Fruit fly (Drosophila melanogaster) Kc167 (cell line): ENCODE results near the gene fon.

ENCODE experiments used
- Myc ChIP-seq: fragments of >200 bp; optimal IDR thresholded peaks from 2 replicates; lab custom pipeline; 2017; ENCODE audit warnings: missing external identifiers
- Sin3A ChIP-seq: fragments of >200 bp; optimal IDR thresholded peaks from 2 replicates; lab custom pipeline; 2018; ENCODE audit warnings: missing external identifiers
- h ChIP-seq: fragments of >200 bp; optimal IDR thresholded peaks from 3 replicates; lab custom pipeline; 2018; ENCODE audit warnings: missing external identifiers
- insv ChIP-seq: fragments of >200 bp; optimal IDR thresholded peaks from 3 replicates; lab custom pipeline; 2018; ENCODE audit warnings: missing external identifiers
- psq ChIP-seq: fragments of >200 bp; optimal IDR thresholded peaks from 2 replicates; lab custom pipeline; 2017; ENCODE audit warnings: missing external identifiers
- ttk ChIP-seq: sonication (Bioruptor generic); optimal IDR thresholded peaks from 2 replicates; lab custom pipeline; 2017; ENCODE audit warnings: missing external identifiers

The fon gene

DNA sequence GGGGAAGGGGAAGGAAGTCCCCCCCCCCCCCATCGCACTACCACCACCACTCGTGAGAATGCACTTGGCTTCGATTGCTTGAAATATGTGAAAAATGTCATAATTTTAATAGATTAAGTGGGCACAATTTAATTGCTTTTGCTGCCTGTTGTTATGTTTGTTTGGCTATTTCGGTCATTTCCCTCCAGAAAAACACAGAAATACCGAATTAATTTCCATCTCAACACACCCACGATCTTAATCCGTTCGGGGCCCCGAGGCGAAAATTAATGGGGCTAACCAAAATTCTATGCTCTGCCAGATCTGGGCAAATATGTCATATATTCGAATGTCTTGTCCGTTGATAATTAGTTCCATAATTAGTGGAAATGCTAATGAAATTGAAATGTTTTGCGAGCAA is 36.6 kb upstream of the fon start:
- TF ChIP-seq ttk (lab: Kevin White, UChicago) (no peak), Sin3A (lab: Kevin White, UChicago) (no peak), Myc (lab: Kevin White, UChicago) (no peak), psq (lab: Kevin White, UChicago) (no peak), insv (lab: Kevin White, UChicago) (no peak), h (lab: Kevin White, UChicago) (no peak)

DNA sequence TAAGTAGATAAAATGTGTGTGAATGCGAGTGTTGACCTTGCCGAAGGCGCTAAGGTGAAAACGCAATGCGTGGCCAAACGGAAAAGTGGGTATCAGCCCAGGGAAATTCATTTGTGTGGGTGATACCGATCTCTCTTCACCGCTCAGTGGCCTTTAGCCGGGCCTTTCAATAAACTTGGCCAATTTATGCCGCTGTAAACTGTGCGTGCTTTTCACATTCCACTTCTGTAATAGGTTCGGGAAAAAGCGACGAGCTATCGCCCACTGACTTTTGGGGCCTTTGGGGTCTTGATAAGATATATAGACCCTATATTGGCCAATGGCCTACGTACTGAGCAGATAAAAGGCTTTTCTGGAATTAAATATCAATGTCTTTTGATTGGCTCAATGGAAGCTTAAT is 35.6 kb upstream of the fon start:
- no peak for TF ChIP-seq Sin3A (lab: Kevin White, UChicago)
- TF ChIP-seq Myc (lab: Kevin White, UChicago) = no peak
- TF ChIP-seq insv (lab: Kevin White, UChicago) = no peak
- TF ChIP-seq psq (lab: Kevin White, UChicago) = no peak
- no peak for TF ChIP-seq h (lab: Kevin White, UChicago)
- no peak for TF ChIP-seq ttk (lab: Kevin White, UChicago)

DNA sequence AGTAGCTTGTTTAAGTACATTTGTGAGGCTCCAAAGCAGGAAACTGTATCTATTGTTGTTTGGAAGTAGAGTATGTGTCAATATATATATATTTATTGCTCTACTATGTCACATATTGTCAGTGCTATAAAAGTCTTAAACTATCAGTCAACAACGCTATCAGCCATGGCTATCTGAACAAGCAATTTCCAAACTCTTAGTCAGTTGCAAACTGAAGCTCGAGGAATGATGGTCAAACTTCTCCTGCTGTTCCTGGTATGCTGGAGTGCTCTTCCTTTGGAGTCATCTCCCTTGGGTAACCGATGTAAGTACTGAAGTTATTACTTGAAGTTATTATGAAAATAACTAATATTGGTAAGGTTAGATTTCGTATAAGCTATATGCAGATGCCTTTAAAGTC is 32.9 kb upstream of the fon start, which contains the start of gene lectin-37Db:
lectin-37Db (plus strand) TSS at position 204 of the 400 bp plus-strand sequence.
- TF ChIP-seq insv (lab: Kevin White, UChicago) = no peak
- TF ChIP-seq Myc (lab: Kevin White, UChicago) = no peak
- no peak for TF ChIP-seq ttk (lab: Kevin White, UChicago)
- TF ChIP-seq h (lab: Kevin White, UChicago) = no peak
- TF ChIP-seq Sin3A (lab: Kevin White, UChicago) = no peak
- no peak for TF ChIP-seq psq (lab: Kevin White, UChicago)

DNA sequence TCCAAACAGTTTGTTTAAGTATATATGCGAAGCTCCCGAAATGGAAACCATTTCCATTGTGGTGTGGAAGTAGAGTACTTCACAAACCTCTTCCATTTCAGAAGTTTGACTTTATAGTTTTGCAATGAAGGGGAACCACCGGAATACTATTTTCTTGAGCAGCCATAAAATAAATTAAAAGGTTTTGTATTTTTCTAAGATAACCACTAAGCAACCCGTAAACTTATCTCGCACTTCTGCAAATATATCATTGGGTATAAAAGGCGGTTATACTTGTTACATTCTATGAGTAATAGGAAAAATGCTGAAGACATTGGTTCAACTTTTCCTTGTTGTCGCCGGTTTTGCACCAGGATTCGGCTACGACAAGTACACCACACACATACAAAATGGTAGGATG is 32.0 kb upstream of the fon start, which contains the start of gene lectin-37Da:
lectin-37Da (plus strand) TSS at position 301 of the 400 bp plus-strand sequence.
- TF ChIP-seq h (lab: Kevin White, UChicago) (no peak), psq (lab: Kevin White, UChicago) (no peak), Myc (lab: Kevin White, UChicago) (no peak), insv (lab: Kevin White, UChicago) (no peak), ttk (lab: Kevin White, UChicago) (no peak), Sin3A (lab: Kevin White, UChicago) (no peak)

DNA sequence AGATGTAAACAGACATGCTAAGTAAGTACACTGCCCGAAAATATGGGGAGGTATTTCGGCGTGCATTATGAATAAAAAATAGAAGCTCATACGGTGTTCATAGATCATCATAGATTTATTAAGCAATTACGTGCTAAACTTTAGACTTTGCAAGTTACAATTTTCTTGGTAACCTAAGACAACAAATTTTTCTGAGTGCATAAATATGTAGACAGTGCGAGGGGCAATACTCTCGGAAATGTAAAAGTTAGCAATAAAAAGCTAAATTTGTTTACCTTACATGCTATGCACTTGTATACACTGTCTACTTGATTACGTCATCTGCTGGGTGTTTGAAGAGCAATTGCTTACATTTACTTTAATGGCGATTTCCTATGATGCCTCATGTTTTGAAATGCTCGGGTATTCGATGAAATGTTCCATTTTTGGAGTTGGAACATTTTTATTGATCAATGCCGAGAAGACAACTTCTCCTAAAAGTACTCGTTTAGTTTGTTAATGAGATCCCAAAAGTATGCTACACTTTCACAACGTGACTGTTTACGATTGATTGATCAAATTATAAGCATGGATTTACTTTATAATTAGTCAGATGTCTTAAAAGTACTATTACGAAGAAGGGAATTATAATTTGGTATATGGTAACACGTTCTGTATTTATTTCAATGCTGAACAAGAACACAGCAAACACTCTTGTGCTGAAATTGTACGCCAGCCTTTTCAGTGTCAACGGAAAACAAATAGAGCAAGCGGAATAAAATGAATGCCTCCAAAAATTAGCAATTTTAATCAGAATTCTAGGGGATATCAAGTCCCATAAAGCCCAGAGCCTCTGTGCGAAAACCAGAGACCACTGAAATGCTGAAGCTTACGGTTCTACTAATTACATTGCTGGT is 30.8 kb upstream of the fon start, which contains the start of gene Lectin-galC1:
Lectin-galC1 (plus strand) TSS at position 846 of the 896 bp plus-strand sequence.
- no peak for TF ChIP-seq ttk (lab: Kevin White, UChicago)
- no peak for TF ChIP-seq insv (lab: Kevin White, UChicago)
- no peak for TF ChIP-seq h (lab: Kevin White, UChicago)
- no peak for TF ChIP-seq Sin3A (lab: Kevin White, UChicago)
- no peak for TF ChIP-seq Myc (lab: Kevin White, UChicago)
- TF ChIP-seq psq (lab: Kevin White, UChicago) = no peak

DNA sequence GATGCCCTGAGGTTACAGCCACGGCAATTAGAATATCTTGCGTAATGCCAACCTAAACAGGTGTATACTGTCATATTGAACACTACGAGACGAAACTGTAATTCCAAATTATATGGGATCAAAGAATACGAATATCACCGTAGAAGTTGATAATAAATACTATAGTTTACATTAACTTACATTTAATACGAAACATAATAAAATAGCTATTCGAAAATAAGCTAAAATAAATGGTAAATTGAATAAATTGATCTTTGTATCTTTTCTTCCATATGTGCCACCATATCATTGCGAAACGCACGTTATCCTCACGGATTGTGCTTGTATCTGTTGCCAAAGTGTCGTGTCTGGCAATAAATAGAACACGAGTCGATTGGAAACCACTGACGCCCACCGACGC is 29.9 kb upstream of the fon start:
- no peak for TF ChIP-seq psq (lab: Kevin White, UChicago)
- no peak for TF ChIP-seq insv (lab: Kevin White, UChicago)
- no peak for TF ChIP-seq ttk (lab: Kevin White, UChicago)
- no peak for TF ChIP-seq h (lab: Kevin White, UChicago)
- TF ChIP-seq Myc (lab: Kevin White, UChicago) = no peak
- no peak for TF ChIP-seq Sin3A (lab: Kevin White, UChicago)

DNA sequence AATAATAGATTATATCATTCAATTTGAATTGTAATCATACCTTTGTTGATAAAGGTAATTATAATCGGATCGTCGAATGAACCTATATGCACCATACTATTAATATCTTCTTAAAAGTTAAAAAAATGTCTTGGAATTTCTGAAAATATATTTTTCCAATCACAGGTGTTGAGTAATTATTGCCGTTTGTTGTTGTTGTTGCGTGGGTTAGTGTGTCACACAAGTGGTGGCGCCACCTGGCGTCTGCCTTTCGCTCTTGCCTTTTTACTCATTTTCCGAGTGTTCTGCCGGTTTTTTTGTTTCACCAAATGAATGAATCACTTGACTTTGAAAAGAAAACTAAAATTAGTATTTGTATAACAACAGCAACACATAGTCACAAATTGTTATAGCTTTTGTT is 29.1 kb upstream of the fon start:
- TF ChIP-seq insv (lab: Kevin White, UChicago) = no peak
- TF ChIP-seq ttk (lab: Kevin White, UChicago) = no peak
- TF ChIP-seq psq (lab: Kevin White, UChicago) = no peak
- TF ChIP-seq h (lab: Kevin White, UChicago) = no peak
- TF ChIP-seq Sin3A (lab: Kevin White, UChicago) = no peak
- no peak for TF ChIP-seq Myc (lab: Kevin White, UChicago)

DNA sequence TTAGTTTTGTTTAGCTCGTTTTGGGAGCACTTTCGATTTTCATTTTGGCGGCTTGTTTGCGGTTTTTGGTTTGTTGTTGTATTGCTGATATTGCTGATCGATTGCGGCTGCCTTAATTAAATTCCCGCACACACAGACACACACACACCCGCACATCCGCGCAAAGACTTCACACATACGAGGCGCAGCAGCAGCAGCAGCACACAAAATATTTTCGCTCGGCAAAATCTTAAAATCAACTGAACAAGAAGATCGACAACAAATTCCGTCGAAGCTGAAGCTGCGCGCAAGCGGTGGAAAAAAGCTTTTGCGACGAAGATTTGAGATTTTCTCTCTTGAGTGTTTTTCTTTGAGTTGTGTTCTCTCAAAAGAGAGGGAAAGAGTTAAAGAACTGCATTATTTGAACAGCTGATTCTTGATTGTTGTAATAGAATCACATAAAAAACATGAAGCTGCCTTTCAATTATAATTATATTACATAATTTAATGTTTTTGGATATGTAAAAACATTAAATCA is 28.3 kb upstream of the fon start:
- TF ChIP-seq Sin3A (lab: Kevin White, UChicago) (no peak), h (lab: Kevin White, UChicago) (no peak), ttk (lab: Kevin White, UChicago) (no peak), psq (lab: Kevin White, UChicago) (no peak), insv (lab: Kevin White, UChicago) (no peak), Myc (lab: Kevin White, UChicago) (no peak)

DNA sequence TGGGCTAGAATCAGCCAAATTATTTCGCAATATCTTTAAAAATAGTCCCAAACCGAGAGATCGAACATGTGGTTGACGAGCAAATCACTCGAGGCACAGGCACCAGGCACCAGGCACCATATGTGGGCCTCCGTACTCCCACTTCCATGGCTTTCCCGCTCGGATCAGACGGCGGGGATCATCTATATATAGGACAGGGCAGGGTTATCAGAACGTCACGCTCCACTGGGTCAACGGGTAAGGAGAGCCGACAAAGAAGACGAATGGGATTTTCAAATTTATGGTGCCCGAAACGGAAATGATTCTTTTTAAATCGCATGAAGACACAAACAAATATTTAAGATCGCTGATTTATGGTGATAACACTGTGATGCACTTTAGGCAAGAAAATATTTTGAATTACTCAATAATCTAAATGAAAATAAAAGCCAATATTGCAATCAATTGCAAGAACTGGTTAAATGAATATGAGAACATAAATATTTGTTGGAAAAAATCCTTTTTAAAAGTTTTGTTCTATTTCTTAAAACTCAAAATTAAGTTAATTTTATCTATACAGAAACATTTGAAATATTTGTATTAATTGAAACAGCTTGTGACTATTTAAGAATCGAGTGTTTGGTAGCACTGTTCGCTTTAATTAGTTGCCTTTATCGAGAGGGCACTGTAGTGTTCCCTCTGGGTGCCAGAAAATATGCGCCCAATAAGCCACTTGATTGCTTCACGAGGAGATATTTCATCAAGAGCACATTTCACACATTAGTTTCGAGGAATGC is 27.3 kb upstream of the fon start:
- no peak for TF ChIP-seq Sin3A (lab: Kevin White, UChicago)
- TF ChIP-seq Myc (lab: Kevin White, UChicago) = no peak
- TF ChIP-seq h (lab: Kevin White, UChicago) = no peak
- TF ChIP-seq ttk (lab: Kevin White, UChicago) = no peak
- no peak for TF ChIP-seq insv (lab: Kevin White, UChicago)
- TF ChIP-seq psq (lab: Kevin White, UChicago) = no peak

DNA sequence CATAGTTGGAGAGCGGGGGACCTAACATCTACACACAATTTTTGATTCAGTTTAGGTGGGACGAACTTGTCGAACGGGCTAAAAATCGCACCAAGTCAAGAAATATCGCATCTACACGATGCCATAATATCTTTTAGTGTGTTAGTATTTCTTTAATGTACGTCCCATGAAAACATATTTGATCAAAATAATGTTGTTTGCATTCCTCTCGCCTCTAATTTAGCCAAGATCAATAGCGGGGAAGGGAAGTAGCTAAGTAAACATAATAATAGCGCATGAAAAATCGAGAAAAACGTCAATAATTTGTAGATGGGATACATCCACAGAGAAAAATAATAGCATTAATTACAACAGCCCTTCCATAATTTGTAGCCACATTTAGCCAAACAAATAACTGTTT is 26.0 kb upstream of the fon start:
- TF ChIP-seq Myc (lab: Kevin White, UChicago) = no peak
- no peak for TF ChIP-seq ttk (lab: Kevin White, UChicago)
- TF ChIP-seq h (lab: Kevin White, UChicago) = no peak
- no peak for TF ChIP-seq insv (lab: Kevin White, UChicago)
- TF ChIP-seq psq (lab: Kevin White, UChicago) = no peak
- no peak for TF ChIP-seq Sin3A (lab: Kevin White, UChicago)
